Fruit fly (Drosophila melanogaster): ENCODE data around the gene Tace.

DNA sequence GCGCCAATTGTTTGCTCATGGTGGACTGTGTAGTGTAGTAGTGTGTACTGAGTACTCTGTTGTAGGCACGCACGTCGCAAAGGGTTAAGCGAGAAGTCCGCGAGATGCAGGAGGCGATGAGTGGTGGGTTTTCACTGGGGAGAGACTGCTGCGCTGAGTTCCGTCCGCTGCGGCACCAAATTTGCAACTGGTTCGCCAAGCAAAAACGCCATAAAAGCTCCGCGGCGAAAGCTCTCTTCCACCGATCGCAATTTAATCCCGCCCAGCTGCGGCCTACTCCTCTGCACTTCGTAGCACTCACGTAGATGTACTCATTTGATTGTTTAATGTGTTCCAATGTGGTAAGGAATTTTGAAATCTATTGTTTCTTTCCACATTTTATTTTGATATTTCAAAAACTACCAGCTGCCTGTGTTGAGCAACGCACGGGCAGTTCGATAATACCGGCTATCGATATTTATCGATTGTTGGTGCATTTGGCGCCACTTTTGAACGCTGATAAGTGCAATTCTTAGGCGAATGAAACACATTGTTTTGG, 14.7 kb downstream of the Tace start, which contains the start of gene CG7920:
- TF ChIP-seq psq (optimal IDR thresholded peaks at IDR 0.05) = no peak
- TF ChIP-seq CG8478 (optimal IDR thresholded peaks at IDR 0.05) = no peak

All from whole organism.